Worm (Caenorhabditis elegans) whole organism, L1 larva: ENCODE measurements around the gene cpr-1.

Experiments
- C34B4.2 ChIP-seq: sonication (generic microtip); optimal IDR thresholded peaks from 2 replicates; lab custom pipeline; 2017; ENCODE audit warnings: mild to moderate bottlenecking, missing genetic modification characterization, missing compliant biosample characterization
- F16B12.6 ChIP-seq: fragments of 150-350 bp; optimal IDR thresholded peaks from 2 replicates; lab custom pipeline; 2014; ENCODE audit warnings: missing biosample characterization, missing genetic modification characterization
- Y116A8C.19 ChIP-seq: sonication (generic microtip); optimal IDR thresholded peaks from 2 replicates; lab custom pipeline; 2016; ENCODE audit warnings: missing compliant biosample characterization, missing genetic modification characterization, borderline replicate concordance
- alr-1 ChIP-seq: fragments of 200-800 bp; sonication (Bioruptor generic); optimal IDR thresholded peaks from 2 replicates; lab custom pipeline; 2018; ENCODE audit warnings: borderline replicate concordance, mild to moderate bottlenecking, missing genetic modification characterization, missing compliant biosample characterization
- aly-2 ChIP-seq: fragments of 150-350 bp; optimal IDR thresholded peaks from 2 replicates; lab custom pipeline; 2014; ENCODE audit warnings: missing biosample characterization, missing genetic modification characterization
- ama-1 ChIP-seq: fragments of 150-350 bp; optimal IDR thresholded peaks from 2 replicates; lab custom pipeline; 2014
- blmp-1 ChIP-seq: fragments of 150-350 bp; optimal IDR thresholded peaks from 2 replicates; lab custom pipeline; 2014; ENCODE audit warnings: missing biosample characterization, missing genetic modification characterization
- ceh-63 ChIP-seq: fragments of 200-800 bp; sonication (Bioruptor generic); optimal IDR thresholded peaks from 2 replicates; lab custom pipeline; 2018; ENCODE audit warnings: mild to moderate bottlenecking, missing genetic modification characterization, missing compliant biosample characterization
- ceh-8 ChIP-seq: fragments of 200-800 bp; sonication (Bioruptor generic); optimal IDR thresholded peaks from 2 replicates; lab custom pipeline; 2018; ENCODE audit warnings: mild to moderate bottlenecking, missing genetic modification characterization, moderate library complexity, missing compliant biosample characterization
- ces-1 ChIP-seq: fragments of 150-350 bp; optimal IDR thresholded peaks from 2 replicates; lab custom pipeline; 2014; ENCODE audit warnings: missing biosample characterization, missing genetic modification reagents, missing genetic modification characterization
- efl-1 ChIP-seq, 4 experiments: fragments of 150-350 bp; optimal IDR thresholded peaks in 3 of 4; peaks in 1 of 4; 1 replicate in 1 of 4; 2 replicates in 3 of 4; lab custom pipeline; 2014; ENCODE audit warnings: missing biosample characterization in 2 of 4, missing genetic modification characterization in 2 of 4, missing genetic modification reagents in 2 of 4
- egl-13 ChIP-seq: sonication (generic microtip); optimal IDR thresholded peaks from 2 replicates; lab custom pipeline; 2016; ENCODE audit warnings: missing genotype, missing genetic modification reagents, missing genetic modification characterization, missing compliant biosample characterization
- egl-27 ChIP-seq, 2 experiments: fragments of 150-350 bp in 1 of 2; sonication (generic microtip); optimal IDR thresholded peaks; 3 replicates each; lab custom pipeline; 2017 to 2018; ENCODE audit warnings: missing biosample characterization in 2 of 2, missing genetic modification characterization in 2 of 2, missing genetic modification reagents in 2 of 2
- elt-2 ChIP-seq: sonication (generic microtip); optimal IDR thresholded peaks from 2 replicates; lab custom pipeline; 2016; ENCODE audit warnings: missing genetic modification characterization, mild to moderate bottlenecking, inconsistent platforms, missing compliant biosample characterization, missing genetic modification reagents
- elt-3 ChIP-seq, 6 experiments: fragments of 150-350 bp in 1 of 6; sonication (generic microtip); optimal IDR thresholded peaks; 2 replicates each; lab custom pipeline; 2017 to 2018; ENCODE audit warnings: missing biosample characterization in 6 of 6, missing genetic modification characterization in 6 of 6, inconsistent platforms in 1 of 6
- grh-1 ChIP-seq: fragments of 200-800 bp; sonication (Bioruptor generic); IDR thresholded peaks from 2 replicates; pipeline ENCODE4 v1.3.6; 2022; ENCODE audit warnings: missing genetic modification reagents, missing genetic modification characterization, missing compliant biosample characterization
- hlh-17 ChIP-seq: fragments of 200-800 bp; sonication (Bioruptor generic); optimal IDR thresholded peaks from 2 replicates; lab custom pipeline; 2018; ENCODE audit warnings: missing genetic modification characterization, mild to moderate bottlenecking, missing compliant biosample characterization, moderate library complexity, borderline replicate concordance
- hlh-4 ChIP-seq: sonication (generic microtip); optimal IDR thresholded peaks from 2 replicates; lab custom pipeline; 2016; ENCODE audit warnings: mild to moderate bottlenecking, missing genetic modification characterization, missing compliant biosample characterization
- hpl-2 ChIP-seq: fragments of 150-350 bp; optimal IDR thresholded peaks from 2 replicates; lab custom pipeline; 2014; ENCODE audit warnings: missing biosample characterization, missing genetic modification reagents, missing genetic modification characterization
- irx-1 ChIP-seq: sonication (generic microtip); optimal IDR thresholded peaks from 2 replicates; lab custom pipeline; 2016; ENCODE audit warnings: missing genetic modification characterization, missing compliant biosample characterization
- lin-14 ChIP-seq: fragments of 200-800 bp; sonication (Bioruptor generic); optimal IDR thresholded peaks from 2 replicates; lab custom pipeline; 2018; ENCODE audit warnings: mild to moderate bottlenecking, missing genetic modification characterization, moderate library complexity, missing compliant biosample characterization
- lin-15B ChIP-seq: fragments of 150-350 bp; sonication (generic microtip); optimal IDR thresholded peaks from 3 replicates; lab custom pipeline; 2014; ENCODE audit warnings: missing biosample characterization, missing genetic modification characterization
- lin-35 ChIP-seq, 2 experiments: fragments of 150-350 bp; optimal IDR thresholded peaks; 2 replicates each; lab custom pipeline; 2014; ENCODE audit warnings: missing biosample characterization in 2 of 2, missing genetic modification characterization in 2 of 2, missing genetic modification reagents in 2 of 2
- lin-39 ChIP-seq: fragments of 150-350 bp; optimal IDR thresholded peaks from 2 replicates; lab custom pipeline; 2014; ENCODE audit warnings: missing biosample characterization, missing genetic modification reagents, missing genetic modification characterization
- lir-3 ChIP-seq: sonication (generic microtip); optimal IDR thresholded peaks from 2 replicates; lab custom pipeline; 2016; ENCODE audit warnings: mild to moderate bottlenecking, missing genetic modification characterization, moderate library complexity, missing compliant biosample characterization; ENCODE audit not compliant: poor library complexity
- mab-9 ChIP-seq: fragments of 200-800 bp; sonication (Bioruptor generic); IDR thresholded peaks from 2 replicates; pipeline ENCODE4 v1.3.6; 2022; ENCODE audit warnings: missing genetic modification reagents, missing genetic modification characterization, missing compliant biosample characterization
- mef-2 ChIP-seq: fragments of 150-350 bp; optimal IDR thresholded peaks from 2 replicates; lab custom pipeline; 2014; ENCODE audit warnings: missing biosample characterization, missing genetic modification characterization
- nhr-28 ChIP-seq: fragments of 150-350 bp; optimal IDR thresholded peaks from 2 replicates; lab custom pipeline; 2014; ENCODE audit warnings: missing biosample characterization, missing genetic modification characterization
- nhr-47 ChIP-seq: sonication (generic microtip); optimal IDR thresholded peaks from 2 replicates; lab custom pipeline; 2016; ENCODE audit warnings: mild to moderate bottlenecking, missing genetic modification characterization, moderate library complexity, missing compliant biosample characterization
- nhr-71 ChIP-seq: sonication (generic microtip); optimal IDR thresholded peaks from 2 replicates; lab custom pipeline; 2016; ENCODE audit warnings: mild to moderate bottlenecking, missing genetic modification characterization, moderate library complexity, missing compliant biosample characterization
- nhr-85 ChIP-seq: sonication (generic microtip); peaks from one replicate; lab custom pipeline; 2016; ENCODE audit warnings: missing genetic modification characterization, inconsistent platforms, missing compliant biosample characterization
- nhr-90 ChIP-seq: sonication (generic microtip); optimal IDR thresholded peaks from 2 replicates; lab custom pipeline; 2016; ENCODE audit warnings: mild to moderate bottlenecking, missing genetic modification characterization, missing compliant biosample characterization; ENCODE audit not compliant: poor library complexity
- pax-3 ChIP-seq: fragments of 200-800 bp; sonication (Bioruptor generic); optimal IDR thresholded peaks from 2 replicates; lab custom pipeline; 2018; ENCODE audit warnings: mild to moderate bottlenecking, missing genetic modification characterization, moderate library complexity, missing compliant biosample characterization
- snpc-4 ChIP-seq: fragments of 150-350 bp; optimal IDR thresholded peaks from 2 replicates; lab custom pipeline; 2014; ENCODE audit warnings: missing biosample characterization, missing genetic modification characterization
- swsn-7 ChIP-seq: sonication (generic microtip); optimal IDR thresholded peaks from 2 replicates; lab custom pipeline; 2016; ENCODE audit warnings: missing genetic modification characterization, missing compliant biosample characterization
- tlp-1 ChIP-seq: fragments of 150-350 bp; optimal IDR thresholded peaks from 2 replicates; lab custom pipeline; 2014; ENCODE audit warnings: missing biosample characterization, missing genetic modification characterization
- unc-130 ChIP-seq: fragments of 150-350 bp; optimal IDR thresholded peaks from 2 replicates; lab custom pipeline; 2017; ENCODE audit warnings: missing biosample characterization, missing genetic modification characterization, inconsistent platforms
- unc-30 ChIP-seq: sonication (generic microtip); optimal IDR thresholded peaks from 2 replicates; lab custom pipeline; 2017; ENCODE audit warnings: missing biosample characterization, missing genetic modification characterization
- unc-62 ChIP-seq: fragments of 150-350 bp; optimal IDR thresholded peaks from 2 replicates; lab custom pipeline; 2014; ENCODE audit warnings: missing biosample characterization, missing genetic modification reagents, missing genetic modification characterization
- unc-86 ChIP-seq: sonication (generic microtip); optimal IDR thresholded peaks from 2 replicates; lab custom pipeline; 2016; ENCODE audit warnings: missing genetic modification characterization, missing compliant biosample characterization
- vab-15 ChIP-seq: sonication (generic microtip); optimal IDR thresholded peaks from 2 replicates; lab custom pipeline; 2017; ENCODE audit warnings: missing genotype, mild to moderate bottlenecking, missing genetic modification characterization, missing compliant biosample characterization
- xbp-1 ChIP-seq: sonication (generic microtip); optimal IDR thresholded peaks from 2 replicates; lab custom pipeline; 2016; ENCODE audit warnings: missing genetic modification characterization, missing compliant biosample characterization
- zip-4 ChIP-seq: fragments of 200-800 bp; sonication (Bioruptor generic); optimal IDR thresholded peaks from 2 replicates; lab custom pipeline; 2018; ENCODE audit warnings: mild to moderate bottlenecking, missing genetic modification characterization, moderate library complexity, missing compliant biosample characterization
- ztf-11 ChIP-seq, 2 experiments: sonication (generic microtip); optimal IDR thresholded peaks; 2 replicates each; lab custom pipeline; 2016 to 2017; ENCODE audit warnings: missing genetic modification characterization in 2 of 2, missing biosample characterization in 1 of 2, missing compliant biosample characterization in 1 of 2

The cpr-1 gene

DNA sequence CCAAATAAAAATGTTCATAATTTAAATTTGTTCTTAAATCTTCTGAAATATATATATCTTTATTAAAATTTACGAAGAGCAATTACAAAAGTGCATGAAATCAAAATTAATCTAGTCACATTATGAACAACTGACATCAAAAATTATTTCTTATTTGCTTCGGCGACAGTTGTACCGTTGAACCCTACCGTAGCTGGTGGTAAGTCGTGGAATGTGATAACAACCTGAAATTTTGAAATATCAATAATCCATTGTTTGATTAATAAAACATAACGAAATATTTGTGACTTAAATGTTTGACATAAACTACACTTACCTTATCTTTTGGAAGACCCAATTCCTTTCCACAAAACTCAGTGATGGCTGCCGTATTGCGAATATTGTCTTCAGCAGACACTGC is 1.4 kb downstream of the cpr-1 start:
- TF ChIP-seq hpl-2 (GFP tag; lab: Kevin White, UChicago), result no peak
- TF ChIP-seq unc-30 (tag; lab: Kevin White, UChicago), result no peak
- TF ChIP-seq blmp-1 (tag; lab: Kevin White, UChicago), result no peak
- no peak for TF ChIP-seq unc-62 (GFP tag; lab: Kevin White, UChicago)
- TF ChIP-seq Y116A8C.19 (tag; lab: Kevin White, UChicago), result no peak
- TF ChIP-seq nhr-71, result peak; percentile 29
- no peak for TF ChIP-seq lin-15B (tag; lab: Kevin White, UChicago)
- TF ChIP-seq mab-9 (GFP tag; lab: Robert Waterston, UW), result no peak
- no peak for TF ChIP-seq ceh-63 (GFP tag; lab: Kevin White, UChicago)
- peak in 1 of 2 experiments; percentile 28 for TF ChIP-seq lin-35 (GFP tag; optimal IDR thresholded peaks at IDR 0.05; lab: Kevin White, UChicago)
- TF ChIP-seq zip-4 (GFP tag; lab: Kevin White, UChicago), result no peak
- TF ChIP-seq alr-1, result no peak
- TF ChIP-seq hlh-17, result no peak
- TF ChIP-seq nhr-90 (tag; lab: Kevin White, UChicago), result peak; percentile 39
- peak; percentile 82 for TF ChIP-seq elt-2 (tag; lab: Kevin White, UChicago)

DNA sequence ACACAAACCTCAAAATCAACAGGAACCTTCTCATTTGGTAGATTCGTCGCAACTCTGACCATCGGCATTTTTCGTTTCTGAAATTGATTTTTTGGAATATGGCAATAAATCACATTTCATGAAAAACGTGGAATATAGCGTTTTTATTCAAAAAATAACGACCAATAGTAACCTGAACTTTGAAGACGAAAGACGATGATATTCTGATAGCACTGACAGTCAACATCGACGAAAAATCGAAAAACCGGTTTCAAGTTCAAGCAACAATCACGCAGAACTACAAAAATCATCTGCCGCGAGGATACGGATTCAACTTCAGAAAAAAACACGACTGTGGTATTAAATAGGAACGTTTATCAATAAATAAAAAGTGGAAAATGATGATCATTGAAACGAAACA is 2.8 kb downstream of the cpr-1 start, which contains the start of gene mif-2:
Gene mif-2 (minus strand): TSS at position 281 of the 400 bp plus-strand sequence.
- TF ChIP-seq vab-15 (tag; lab: Kevin White, UChicago) (no peak), egl-27 (tag; optimal IDR thresholded peaks at IDR 0.05; lab: Kevin White, UChicago) (no peak), elt-3 (tag; optimal IDR thresholded peaks at IDR 0.05; lab: Kevin White, UChicago) (peak in 1 of 6 experiments; percentile 63), irx-1 (tag; lab: Kevin White, UChicago) (no peak), grh-1 (0 out of 2 replicates have a peak, but pooled peaks have one; percentile 20), mef-2 (tag; lab: Kevin White, UChicago) (no peak), mab-9 (GFP tag; lab: Robert Waterston, UW) (no peak), pax-3 (tag; lab: Kevin White, UChicago) (no peak), ama-1 (lab: Kevin White, UChicago) (peak; percentile 62), nhr-47 (tag; lab: Kevin White, UChicago) (no peak), lin-35 (GFP tag; optimal IDR thresholded peaks at IDR 0.05; lab: Kevin White, UChicago) (peak in 1 of 2 experiments; percentile 21), unc-130 (tag; lab: Kevin White, UChicago) (no peak), aly-2 (tag; lab: Kevin White, UChicago) (no peak), snpc-4 (tag; lab: Kevin White, UChicago) (no peak), nhr-90 (tag; lab: Kevin White, UChicago) (peak; percentile 9), swsn-7 (tag; lab: Kevin White, UChicago) (no peak), Y116A8C.19 (tag; lab: Kevin White, UChicago) (no peak), efl-1 (optimal IDR thresholded peaks at IDR 0.05; lab: Kevin White, UChicago) (peak in 1 of 2 experiments; percentile 6), efl-1 (GFP tag; optimal IDR thresholded peaks at IDR 0.05 in 1 of 2; lab: Kevin White, UChicago) (peak in 1 of 2 experiments; percentile 6), ceh-8 (GFP tag; lab: Kevin White, UChicago) (no peak), lin-14 (peak; percentile 20), C34B4.2 (tag; lab: Kevin White, UChicago) (no peak), lin-39 (no peak), lir-3 (tag; lab: Kevin White, UChicago) (no peak)

DNA sequence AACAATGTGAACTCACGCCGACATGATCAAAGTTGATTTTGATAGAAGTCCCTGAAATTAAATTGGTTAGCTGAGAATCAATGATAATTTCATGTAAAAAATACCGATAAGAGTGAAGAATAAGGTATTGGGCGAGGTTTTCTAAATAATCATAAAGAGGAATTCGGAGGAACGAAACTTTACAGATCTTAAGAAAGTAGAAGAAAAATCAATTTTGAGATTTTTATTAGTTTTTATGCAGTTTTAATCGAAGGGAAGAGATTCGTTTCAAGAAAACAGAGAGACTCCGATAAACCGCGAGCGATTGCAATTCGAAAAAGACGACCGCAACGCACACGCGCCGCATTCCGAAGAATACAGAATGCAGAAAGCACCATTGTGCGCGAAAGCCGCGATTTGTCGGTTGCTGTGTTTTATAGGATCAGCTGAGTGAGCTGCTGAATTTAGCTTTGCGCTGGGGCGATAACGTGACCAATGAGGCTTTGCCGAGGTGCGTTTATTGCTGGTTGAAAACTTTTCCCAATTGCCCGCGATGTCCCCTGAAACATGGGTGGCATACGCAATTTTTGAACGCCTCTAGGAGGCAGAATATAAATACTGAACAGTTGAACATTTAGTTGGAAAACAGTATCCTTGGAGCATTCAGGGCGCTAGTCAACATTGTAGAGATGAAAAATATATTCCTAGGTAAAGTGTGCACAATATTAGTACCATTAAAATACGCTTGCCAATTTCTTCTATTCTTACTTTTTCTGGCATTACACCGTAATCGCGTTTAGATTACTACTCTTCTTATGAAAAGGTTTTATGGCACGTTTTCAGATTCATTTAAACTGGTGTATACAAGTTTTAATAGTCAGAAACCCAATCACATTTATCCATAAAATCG is 4.6 kb downstream of the cpr-1 start, which contains the start of gene snr-4:
Gene snr-4 (minus strand): TSS at position 51 of the 889 bp plus-strand sequence.
- no peak for TF ChIP-seq Y116A8C.19 (tag; lab: Kevin White, UChicago)
- TF ChIP-seq nhr-47 (tag; lab: Kevin White, UChicago), result peak; percentile 98
- no peak for TF ChIP-seq tlp-1 (tag; lab: Kevin White, UChicago)
- peak in 1 of 2 experiments; percentile 91 for TF ChIP-seq ztf-11 (tag; optimal IDR thresholded peaks at IDR 0.05; lab: Kevin White, UChicago)
- no peak for TF ChIP-seq ces-1 (GFP tag; lab: Kevin White, UChicago)
- TF ChIP-seq aly-2 (tag; lab: Kevin White, UChicago), result peak; percentile 91
- TF ChIP-seq lir-3 (tag; lab: Kevin White, UChicago), result peak; percentile 74
- TF ChIP-seq hlh-4, result no peak
- peak; percentile 66 for TF ChIP-seq F16B12.6 (tag; lab: Kevin White, UChicago)
- peak; percentile 93 for TF ChIP-seq xbp-1 (tag; lab: Kevin White, UChicago)
- peak; percentile 94 for TF ChIP-seq unc-86 (tag; lab: Kevin White, UChicago)
- peak; percentile 94 for TF ChIP-seq egl-13 (tag; lab: Kevin White, UChicago)
- no peak for TF ChIP-seq blmp-1 (tag; lab: Kevin White, UChicago)
- TF ChIP-seq lin-14, result peak; percentile 95
- peak; percentile 98 for TF ChIP-seq nhr-85 (tag; lab: Kevin White, UChicago)
- no peak for TF ChIP-seq nhr-28 (tag; lab: Kevin White, UChicago)
- TF ChIP-seq elt-3 (tag; optimal IDR thresholded peaks at IDR 0.05; lab: Kevin White, UChicago), result peak in 5 of 6 experiments; percentile 30 to 96 (median 93)
